Fruit fly (Drosophila melanogaster): ENCODE data around the gene CG11768.

DNA sequence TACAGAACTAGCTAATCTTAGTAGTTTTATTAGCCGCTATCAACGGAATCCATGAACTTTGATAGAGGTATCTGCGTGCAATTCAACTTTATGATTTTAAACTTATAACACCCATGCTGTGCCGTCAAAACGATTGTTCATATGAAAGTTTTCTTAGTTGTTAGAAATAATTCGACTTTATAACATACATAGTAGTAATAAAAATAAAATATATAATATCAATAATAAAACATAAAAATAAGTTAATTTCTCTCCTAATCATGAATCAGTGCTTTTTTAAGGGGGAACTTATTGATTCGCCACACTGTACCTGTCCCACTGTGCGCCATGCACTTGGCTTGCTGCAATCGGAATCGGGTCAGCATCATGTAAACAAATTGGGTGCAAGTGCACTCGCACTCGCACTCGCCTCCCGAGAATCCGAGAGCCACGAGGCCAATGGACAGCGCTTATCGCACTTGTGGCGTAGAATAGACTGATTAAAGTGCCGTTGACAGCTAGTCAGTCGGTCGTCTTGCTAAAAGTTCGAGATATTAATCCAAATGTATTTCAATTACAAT lies 56.0 kb downstream of the CG11768 start:
- no peak for TF ChIP-seq CTCF (optimal IDR thresholded peaks at IDR 0.05)
- TF ChIP-seq CG8478 (optimal IDR thresholded peaks at IDR 0.05): no peak
